Worm (Caenorhabditis elegans): Measurements from ENCODE around the gene ZK418.7.
A peak's percentile ranks its signal among the peaks of the same experiment; 100 is the strongest.

Gene ZK418.7

DNA sequence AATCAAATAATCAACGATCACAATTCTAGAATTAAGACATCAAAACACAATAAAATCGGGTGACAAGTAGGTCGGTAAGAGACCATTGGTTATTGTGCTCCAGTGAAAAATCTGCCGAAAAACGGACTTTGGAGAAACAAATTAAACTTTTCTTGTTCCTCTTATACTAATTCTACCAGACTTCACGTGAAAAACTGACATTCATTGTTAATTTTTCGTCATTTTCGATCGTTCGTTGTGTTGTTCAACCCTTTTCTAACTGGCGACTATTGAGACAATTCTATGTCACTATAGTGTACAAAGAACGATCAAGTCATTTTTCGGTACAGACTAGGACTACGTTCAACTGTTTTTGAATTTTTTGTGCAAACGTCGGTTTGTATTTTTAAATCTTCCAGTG is 39.9 kb upstream of the ZK418.7 start:
- TF ChIP-seq tbx-2 (tag; optimal IDR thresholded peaks at IDR 0.05) (no peak), pat-9 (tag; optimal IDR thresholded peaks at IDR 0.05) (no peak), C38D4.7 (GFP tag; optimal IDR thresholded peaks at IDR 0.05) (no peak), fax-1 (tag; optimal IDR thresholded peaks at IDR 0.05) (no peak), T23F11.4 (GFP tag; optimal IDR thresholded peaks at IDR 0.05) (no peak), che-1 (tag; optimal IDR thresholded peaks at IDR 0.05) (no peak), zip-5 (tag; optimal IDR thresholded peaks at IDR 0.05) (no peak), hlh-15 (tag; optimal IDR thresholded peaks at IDR 0.05) (no peak), ceh-31 (tag; optimal IDR thresholded peaks at IDR 0.05) (no peak), hlh-6 (tag; optimal IDR thresholded peaks at IDR 0.05) (no peak), nfya-1 (tag; optimal IDR thresholded peaks at IDR 0.05) (no peak), pag-3 (tag; optimal IDR thresholded peaks at IDR 0.05; ENCODE audit: borderline replicate concordance) (no peak)

DNA sequence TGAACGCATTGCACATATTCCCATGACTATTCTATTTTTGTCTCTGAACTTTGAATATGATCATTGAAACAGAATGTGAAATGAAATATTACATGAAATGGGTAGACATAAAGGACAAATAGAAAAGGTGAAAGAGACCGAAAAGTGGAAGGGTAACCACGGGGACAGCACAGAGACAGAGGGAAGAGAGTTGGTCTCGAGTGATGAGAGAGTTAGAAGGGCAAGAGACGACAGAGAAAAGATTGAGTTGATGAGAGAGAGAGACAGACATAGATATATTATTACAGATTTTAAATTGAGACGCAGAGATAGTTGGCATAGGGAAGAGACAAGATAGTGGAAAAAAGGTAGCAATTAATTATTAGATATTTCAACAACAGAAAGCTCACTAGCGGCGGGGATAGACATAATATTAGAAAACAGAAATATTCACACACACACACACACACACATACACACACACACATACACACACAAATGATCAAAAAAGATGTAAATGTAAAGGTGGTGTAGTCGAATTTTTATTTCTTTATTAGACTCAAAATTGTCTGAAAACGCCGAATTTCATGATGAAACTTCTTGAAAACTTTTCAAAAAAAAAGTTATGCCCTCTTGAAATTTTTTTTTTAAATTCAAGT is 36.1 kb upstream of the ZK418.7 start:
- TF ChIP-seq unc-3 (GFP tag; conservative IDR thresholded peaks at IDR 0.05) (no peak), unc-3 (tag; optimal IDR thresholded peaks at IDR 0.05) (no peak), unc-55 (GFP tag; optimal IDR thresholded peaks at IDR 0.05) (peak; percentile 44), syd-9 (tag; optimal IDR thresholded peaks at IDR 0.05) (no peak), madf-2 (tag; optimal IDR thresholded peaks at IDR 0.05) (no peak), ref-2 (tag; optimal IDR thresholded peaks at IDR 0.05) (peak; percentile 27), pros-1 (tag; optimal IDR thresholded peaks at IDR 0.05) (peak; percentile 41), hlh-30 (tag; optimal IDR thresholded peaks at IDR 0.05; ENCODE audit: insufficient read depth) (peak; percentile 81), tbx-2 (tag; optimal IDR thresholded peaks at IDR 0.05) (peak; percentile 52), T23F11.4 (GFP tag; optimal IDR thresholded peaks at IDR 0.05) (no peak), nfya-1 (tag; optimal IDR thresholded peaks at IDR 0.05) (peak; percentile 61), sox-2 (GFP tag; IDR thresholded peaks at IDR 0.05) (no peak), ceh-18 (tag; optimal IDR thresholded peaks at IDR 0.05) (peak; percentile 41), ets-4 (tag; optimal IDR thresholded peaks at IDR 0.05) (no peak), nhr-232 (tag; optimal IDR thresholded peaks at IDR 0.05) (no peak), ceh-34 (tag; optimal IDR thresholded peaks at IDR 0.05) (peak; percentile 40), pax-1 (tag; optimal IDR thresholded peaks at IDR 0.05) (no peak), mec-3 (tag; optimal IDR thresholded peaks at IDR 0.05; ENCODE audit: borderline replicate concordance) (no peak), ceh-14 (tag; optimal IDR thresholded peaks at IDR 0.05) (peak; percentile 10), ceh-24 (tag; optimal IDR thresholded peaks at IDR 0.05) (no peak), pat-9 (tag; optimal IDR thresholded peaks at IDR 0.05) (no peak)

- no peak for TF ChIP-seq che-1 (tag; optimal IDR thresholded peaks at IDR 0.05)
- no peak for TF ChIP-seq ceh-18 (tag; optimal IDR thresholded peaks at IDR 0.05)
- TF ChIP-seq fax-1 (tag; optimal IDR thresholded peaks at IDR 0.05), result no peak
Observed at ce11 chrIII:7114952-7115488, 34.4 kb upstream of the ZK418.7 start, which contains the start of gene nhr-10. TSS of gene nhr-10 (minus strand) at chrIII:7115438.

ce11 chrIII:7112285-7112684 is 31.7 kb upstream of the ZK418.7 start:
- TF ChIP-seq ceh-48 (tag; optimal IDR thresholded peaks at IDR 0.05), result no peak
- TF ChIP-seq che-1 (tag; optimal IDR thresholded peaks at IDR 0.05), result no peak
- no peak for TF ChIP-seq ztf-16 (tag; optimal IDR thresholded peaks at IDR 0.05)
- TF ChIP-seq fax-1 (tag; optimal IDR thresholded peaks at IDR 0.05), result no peak
- TF ChIP-seq madf-2 (tag; optimal IDR thresholded peaks at IDR 0.05), result no peak
- TF ChIP-seq ceh-9 (tag; optimal IDR thresholded peaks at IDR 0.05), result no peak
- no peak for TF ChIP-seq ceh-34 (tag; optimal IDR thresholded peaks at IDR 0.05)
- TF ChIP-seq eyg-1 (tag; optimal IDR thresholded peaks at IDR 0.05), result no peak
- no peak for TF ChIP-seq ets-4 (tag; optimal IDR thresholded peaks at IDR 0.05)
- TF ChIP-seq pros-1 (tag; optimal IDR thresholded peaks at IDR 0.05), result no peak
- TF ChIP-seq ceh-14 (tag; optimal IDR thresholded peaks at IDR 0.05), result no peak
- TF ChIP-seq K02D7.2 (tag; optimal IDR thresholded peaks at IDR 0.05), result no peak
- no peak for TF ChIP-seq tbx-2 (tag; optimal IDR thresholded peaks at IDR 0.05)
- TF ChIP-seq ceh-31 (tag; optimal IDR thresholded peaks at IDR 0.05), result no peak

All from whole organism, late embryonic.